Fruit fly (Drosophila melanogaster) whole organism, embryonic: ENCODE measurements around the gene ND-B16.6.

Source experiments
- ATbp ChIP-seq: fragments of 200-800 bp; sonication (Bioruptor generic); optimal IDR thresholded peaks from 2 replicates; lab custom pipeline; 2017; ENCODE audit warnings: missing biosample characterization, mild to moderate bottlenecking, missing genetic modification characterization, missing genetic modification reagents
- Blimp-1 ChIP-seq: fragments of 200-800 bp; sonication (Bioruptor generic); optimal IDR thresholded peaks from 3 replicates; lab custom pipeline; 2018; ENCODE audit warnings: missing biosample characterization, missing genetic modification characterization, mild to moderate bottlenecking, moderate library complexity, missing genetic modification reagents
- CG12299 ChIP-seq: fragments of 200-800 bp; sonication (Bioruptor generic); optimal IDR thresholded peaks from 2 replicates; lab custom pipeline; 2018; ENCODE audit warnings: missing biosample characterization, mild to moderate bottlenecking, missing genetic modification characterization
- CG7963 ChIP-seq: fragments of 200-800 bp; sonication (Bioruptor generic); IDR thresholded peaks from 3 replicates; pipeline ENCODE4 v1.3.6; 2022; ENCODE audit warnings: missing biosample characterization, missing genetic modification characterization; ENCODE audit not compliant: partially characterized antibody
- D19A ChIP-seq: fragments of 200-800 bp; optimal IDR thresholded peaks from 3 replicates; lab custom pipeline; 2019; ENCODE audit warnings: missing biosample characterization, mild to moderate bottlenecking, missing genetic modification characterization, moderate library complexity
- Hey ChIP-seq: fragments of 200-800 bp; sonication (Bioruptor generic); optimal IDR thresholded peaks from 3 replicates; lab custom pipeline; 2018; ENCODE audit warnings: missing biosample characterization, mild to moderate bottlenecking, missing genetic modification characterization
- Sry-δ ChIP-seq: fragments of 200-800 bp; sonication (Bioruptor generic); optimal IDR thresholded peaks from 2 replicates; lab custom pipeline; 2016; ENCODE audit warnings: missing biosample characterization, missing genetic modification characterization
- ac ChIP-seq: fragments of 200-800 bp; sonication (Bioruptor generic); optimal IDR thresholded peaks from 3 replicates; lab custom pipeline; 2017; ENCODE audit warnings: missing biosample characterization, mild to moderate bottlenecking, missing genetic modification characterization
- ato ChIP-seq: fragments of 200-800 bp; sonication (Bioruptor generic); IDR thresholded peaks from 2 replicates; pipeline ENCODE4 v1.3.6; 2022; ENCODE audit warnings: missing biosample characterization, missing genetic modification characterization; ENCODE audit not compliant: partially characterized antibody
- chinmo ChIP-seq: fragments of 200-800 bp; sonication (Bioruptor generic); IDR thresholded peaks from 4 replicates; pipeline ENCODE4 v1.3.6; 2022; ENCODE audit warnings: missing biosample characterization, missing genetic modification characterization; ENCODE audit not compliant: partially characterized antibody
- corto ChIP-seq: fragments of 200-800 bp; sonication (Bioruptor generic); optimal IDR thresholded peaks from 2 replicates; lab custom pipeline; 2016; ENCODE audit warnings: missing biosample characterization, mild to moderate bottlenecking, missing genetic modification characterization, moderate library complexity
- crol ChIP-seq: fragments of 200-800 bp; sonication (Bioruptor generic); IDR thresholded peaks from 2 replicates; pipeline ENCODE4 v1.3.6; 2022; ENCODE audit warnings: missing biosample characterization, missing genetic modification characterization
- hb ChIP-seq: fragments of 200-800 bp; sonication (Bioruptor generic); IDR thresholded peaks from 3 replicates; pipeline ENCODE4 v1.3.6; 2022; ENCODE audit warnings: missing biosample characterization, missing genetic modification characterization; ENCODE audit not compliant: partially characterized antibody
- shn ChIP-seq: fragments of 200-800 bp; sonication (Bioruptor generic); optimal IDR thresholded peaks from 3 replicates; lab custom pipeline; 2016; ENCODE audit warnings: missing biosample characterization, missing genetic modification characterization

- TF ChIP-seq Sry-δ (no peak), ac (GFP tag; lab: Kevin White, UChicago) (no peak), shn (GFP tag; lab: Kevin White, UChicago) (no peak), CG12299 (tag; lab: Kevin White, UChicago) (no peak), CG7963 (GFP tag; lab: Robert Waterston, UW) (no peak), ATbp (no peak), D19A (tag; lab: Kevin White, UChicago) (no peak), hb (GFP tag; lab: Robert Waterston, UW) (no peak), corto (no peak), crol (GFP tag; lab: Robert Waterston, UW) (no peak), Blimp-1 (GFP tag; lab: Kevin White, UChicago) (no peak), ato (no peak), Hey (tag; lab: Kevin White, UChicago) (no peak), chinmo (GFP tag; lab: Robert Waterston, UW) (no peak)
Measured at dm6 chrX:6346153-6346552, 4.0 kb downstream of the ND-B16.6 start.
